Worm (Caenorhabditis elegans): ENCODE data around the gene hlh-19.
A peak's percentile ranks its signal among the peaks of the same experiment; 100 is the strongest.

Gene hlh-19

ce11 chrX:593245-593733 is 36.2 kb upstream of the hlh-19 start (continued):
- TF ChIP-seq nfyb-1 (GFP tag; IDR thresholded peaks at IDR 0.05) (peak; percentile 59; the same call in 1 of the 2 replicates), lin-54 (GFP tag; optimal IDR thresholded peaks at IDR 0.05) (peak; percentile 42), F23B12.7 (tag; optimal IDR thresholded peaks at IDR 0.05; ENCODE audit: insufficient read depth) (peak; percentile 76), B0336.3 (GFP tag; IDR thresholded peaks at IDR 0.05) (peak; percentile 85; the same call in 1 of the 2 replicates), attf-6 (GFP tag; IDR thresholded peaks at IDR 0.05) (no peak), nhr-90 (tag; optimal IDR thresholded peaks at IDR 0.05) (peak; percentile 2), nhr-27 (tag; optimal IDR thresholded peaks at IDR 0.05) (no peak), him-1 (tag; optimal IDR thresholded peaks at IDR 0.05) (no peak), ztf-22 (GFP tag; optimal IDR thresholded peaks at IDR 0.05) (no peak), atf-7 (tag; optimal IDR thresholded peaks at IDR 0.05) (peak; percentile 60), die-1 (tag; optimal IDR thresholded peaks at IDR 0.05) (peak; percentile 47)

- no peak for TF ChIP-seq nfya-2 (GFP tag; IDR thresholded peaks at IDR 0.05)
- TF ChIP-seq zim-3 (tag; optimal IDR thresholded peaks at IDR 0.05) = no peak
- no peak for TF ChIP-seq cebp-2 (GFP tag; IDR thresholded peaks at IDR 0.05)
- TF ChIP-seq sdz-38 (tag; optimal IDR thresholded peaks at IDR 0.05) = no peak
- TF ChIP-seq unc-130 (GFP tag; optimal IDR thresholded peaks at IDR 0.05) = no peak
- TF ChIP-seq attf-6 (GFP tag; IDR thresholded peaks at IDR 0.05) = no peak
- no peak for TF ChIP-seq nfyb-1 (GFP tag; IDR thresholded peaks at IDR 0.05)
- no peak for TF ChIP-seq attf-3 (GFP tag; conservative IDR thresholded peaks at IDR 0.05)
- no peak for TF ChIP-seq Y79H2A.3 (GFP tag; conservative IDR thresholded peaks at IDR 0.05)
- no peak for TF ChIP-seq lsy-27 (tag; optimal IDR thresholded peaks at IDR 0.05; ENCODE audit: borderline replicate concordance, insufficient read depth)
- no peak for TF ChIP-seq zfh-2 (GFP tag; conservative IDR thresholded peaks at IDR 0.05)
- TF ChIP-seq nhr-27 (tag; optimal IDR thresholded peaks at IDR 0.05) = no peak
Measured at ce11 chrX:591056-591455, 34.0 kb upstream of the hlh-19 start.

ce11 chrX:587798-588197 is 30.7 kb upstream of the hlh-19 start, which contains the start of gene mrp-1:
Gene mrp-1, minus strand, starts transcription at chrX:587898.
- TF ChIP-seq tbx-9 (tag; optimal IDR thresholded peaks at IDR 0.05; ENCODE audit: borderline replicate concordance) = no peak

ce11 chrX:585598-586217 is 28.6 kb upstream of the hlh-19 start:
- TF ChIP-seq F37B4.10 (GFP tag; IDR thresholded peaks at IDR 0.05) = no peak
- TF ChIP-seq ama-1 (optimal IDR thresholded peaks at IDR 0.05) = no peak
- TF ChIP-seq ama-1 (GFP tag; optimal IDR thresholded peaks at IDR 0.05) = no peak
- no peak for TF ChIP-seq madf-3 (GFP tag; IDR thresholded peaks at IDR 0.05)
- no peak for TF ChIP-seq lin-54 (GFP tag; optimal IDR thresholded peaks at IDR 0.05)

- TF ChIP-seq zfh-2 (GFP tag; conservative IDR thresholded peaks at IDR 0.05) = peak; percentile 75
- no peak for TF ChIP-seq madf-6 (GFP tag; IDR thresholded peaks at IDR 0.05)
- no peak for TF ChIP-seq F49E8.2 (tag; optimal IDR thresholded peaks at IDR 0.05; ENCODE audit: insufficient read depth)
- no peak for TF ChIP-seq B0336.3 (GFP tag; IDR thresholded peaks at IDR 0.05)
- no peak for TF ChIP-seq B0035.1 (tag; optimal IDR thresholded peaks at IDR 0.05)
Measured at ce11 chrX:581754-582153, 24.7 kb upstream of the hlh-19 start.

ce11 chrX:575084-575483 is 18.0 kb upstream of the hlh-19 start:
- TF ChIP-seq zfh-2 (GFP tag; conservative IDR thresholded peaks at IDR 0.05) (no peak), Y79H2A.3 (GFP tag; conservative IDR thresholded peaks at IDR 0.05) (no peak), F55B11.4 (tag; optimal IDR thresholded peaks at IDR 0.05; ENCODE audit: borderline replicate concordance, insufficient read depth) (no peak), lin-26 (GFP tag; IDR thresholded peaks at IDR 0.05) (no peak), Y53G8AR.9 (GFP tag; conservative IDR thresholded peaks at IDR 0.05) (no peak), ztf-28 (GFP tag; IDR thresholded peaks at IDR 0.05) (no peak), nfya-1 (tag; optimal IDR thresholded peaks at IDR 0.05; ENCODE audit: borderline replicate concordance, insufficient read depth) (no peak), dpl-1 (GFP tag; optimal IDR thresholded peaks at IDR 0.05) (no peak), die-1 (tag; optimal IDR thresholded peaks at IDR 0.05) (no peak), F52B5.7 (tag; optimal IDR thresholded peaks at IDR 0.05) (no peak), tbx-9 (tag; optimal IDR thresholded peaks at IDR 0.05; ENCODE audit: borderline replicate concordance) (no peak), hmg-1.2 (GFP tag; IDR thresholded peaks at IDR 0.05) (no peak)
